Worm (Caenorhabditis elegans) whole organism, L3 larva: ENCODE data around the gene spl-3.

Experiments
- ZK546.5 ChIP-seq: sonication (generic microtip); optimal IDR thresholded peaks from 2 replicates; lab custom pipeline; 2017; ENCODE audit warnings: missing biosample characterization, missing genetic modification characterization
- aly-2 ChIP-seq: fragments of 150-350 bp; optimal IDR thresholded peaks from 2 replicates; lab custom pipeline; 2014; ENCODE audit warnings: missing biosample characterization, missing genetic modification characterization
- ceh-82 ChIP-seq: fragments of 150-350 bp; optimal IDR thresholded peaks from 2 replicates; lab custom pipeline; 2014; ENCODE audit warnings: missing biosample characterization, missing genetic modification characterization
- ceh-9 ChIP-seq: sonication (generic microtip); optimal IDR thresholded peaks from 2 replicates; lab custom pipeline; 2018; ENCODE audit warnings: missing biosample characterization, missing genetic modification characterization
- daf-12 ChIP-seq: fragments of 150-350 bp; optimal IDR thresholded peaks from 2 replicates; lab custom pipeline; 2014; ENCODE audit warnings: missing biosample characterization, missing genetic modification reagents, missing genetic modification characterization
- egl-5 ChIP-seq: fragments of 150-350 bp; optimal IDR thresholded peaks from 2 replicates; lab custom pipeline; 2017; ENCODE audit warnings: missing biosample characterization, missing genetic modification reagents, missing genetic modification characterization, inconsistent platforms
- elt-2 ChIP-seq: sonication (generic microtip); optimal IDR thresholded peaks from 2 replicates; lab custom pipeline; 2016; ENCODE audit warnings: missing genetic modification reagents, mild to moderate bottlenecking, missing genetic modification characterization, missing compliant biosample characterization
- elt-3 ChIP-seq, 3 experiments: fragments of 150-350 bp in 1 of 3; sonication (generic microtip) in 2 of 3; optimal IDR thresholded peaks; 2 replicates in 2 of 3; 4 replicates in 1 of 3; lab custom pipeline; 2014 to 2017; ENCODE audit warnings: missing biosample characterization in 3 of 3, missing genetic modification characterization in 3 of 3
- eor-1 ChIP-seq, 2 experiments: fragments of 150-350 bp; optimal IDR thresholded peaks; 2 replicates each; lab custom pipeline; 2014 to 2018; ENCODE audit warnings: missing biosample characterization in 2 of 2, missing genetic modification characterization in 2 of 2
- fos-1 ChIP-seq: fragments of 150-350 bp; optimal IDR thresholded peaks from 2 replicates; lab custom pipeline; 2014; ENCODE audit warnings: missing biosample characterization, missing genetic modification characterization
- hmg-11 ChIP-seq: sonication (generic microtip); optimal IDR thresholded peaks from 2 replicates; lab custom pipeline; 2016; ENCODE audit warnings: missing genetic modification characterization, missing compliant biosample characterization
- jun-1 ChIP-seq: fragments of 150-350 bp; optimal IDR thresholded peaks from 2 replicates; lab custom pipeline; 2014; ENCODE audit warnings: missing biosample characterization, missing genetic modification reagents, missing genetic modification characterization
- lin-15B ChIP-seq: fragments of 150-350 bp; optimal IDR thresholded peaks from 2 replicates; lab custom pipeline; 2014; ENCODE audit warnings: missing biosample characterization, missing genetic modification characterization
- lsy-12 ChIP-seq: sonication (generic microtip); optimal IDR thresholded peaks from 2 replicates; lab custom pipeline; 2016; ENCODE audit warnings: mild to moderate bottlenecking, missing genetic modification characterization, missing compliant biosample characterization
- mdl-1 ChIP-seq: fragments of 150-350 bp; optimal IDR thresholded peaks from 2 replicates; lab custom pipeline; 2014; ENCODE audit warnings: missing biosample characterization, missing genetic modification characterization
- nfya-1 ChIP-seq: sonication (generic microtip); optimal IDR thresholded peaks from 2 replicates; lab custom pipeline; 2017; ENCODE audit warnings: missing genetic modification characterization, mild to moderate bottlenecking, missing compliant biosample characterization, antibody characterized with exemption, moderate library complexity; ENCODE audit not compliant: insufficient read depth
- nhr-11 ChIP-seq: fragments of 150-350 bp; optimal IDR thresholded peaks from 2 replicates; lab custom pipeline; 2014; ENCODE audit warnings: missing biosample characterization, missing genetic modification characterization
- nhr-12 ChIP-seq: fragments of 150-350 bp; optimal IDR thresholded peaks from 2 replicates; lab custom pipeline; 2014; ENCODE audit warnings: missing biosample characterization, missing genetic modification characterization
- nhr-23 ChIP-seq: fragments of 150-350 bp; optimal IDR thresholded peaks from 2 replicates; lab custom pipeline; 2014; ENCODE audit warnings: missing biosample characterization, missing genetic modification reagents, missing genetic modification characterization
- nhr-25 ChIP-seq: sonication (generic microtip); optimal IDR thresholded peaks from 2 replicates; lab custom pipeline; 2017; ENCODE audit warnings: missing biosample characterization, missing genetic modification characterization
- nhr-67 ChIP-seq: fragments of 150-350 bp; optimal IDR thresholded peaks from 2 replicates; lab custom pipeline; 2014; ENCODE audit warnings: missing biosample characterization, missing genetic modification characterization
- nhr-76 ChIP-seq: fragments of 150-350 bp; sonication (generic microtip); optimal IDR thresholded peaks from 5 replicates; lab custom pipeline; 2014; ENCODE audit warnings: missing biosample characterization, missing genetic modification characterization
- nhr-77 ChIP-seq: fragments of 150-350 bp; optimal IDR thresholded peaks from 2 replicates; lab custom pipeline; 2014; ENCODE audit warnings: missing biosample characterization, missing genetic modification characterization
- pha-4 ChIP-seq: fragments of 150-350 bp; optimal IDR thresholded peaks from 2 replicates; lab custom pipeline; 2014; ENCODE audit warnings: missing biosample characterization, missing genetic modification reagents, missing genetic modification characterization
- pqm-1 ChIP-seq: fragments of 150-350 bp; optimal IDR thresholded peaks from 2 replicates; lab custom pipeline; 2017; ENCODE audit warnings: missing biosample characterization, missing genetic modification characterization, inconsistent platforms
- sea-2 ChIP-seq: fragments of 150-350 bp; sonication (generic microtip); optimal IDR thresholded peaks from 4 replicates; lab custom pipeline; 2014; ENCODE audit warnings: missing biosample characterization, missing genetic modification reagents, missing genetic modification characterization
- zag-1 ChIP-seq: fragments of 150-350 bp; optimal IDR thresholded peaks from 2 replicates; lab custom pipeline; 2014; ENCODE audit warnings: missing biosample characterization, missing genetic modification characterization
- ztf-11 ChIP-seq: fragments of 150-350 bp; optimal IDR thresholded peaks from 2 replicates; lab custom pipeline; 2014; ENCODE audit warnings: missing biosample characterization, missing genetic modification characterization
- ztf-4 ChIP-seq: fragments of 150-350 bp; optimal IDR thresholded peaks from 2 replicates; lab custom pipeline; 2014; ENCODE audit warnings: missing biosample characterization, missing genetic modification characterization

spl-3 gene

ce11 chrIV:1245244-1245643 lies 52.4 kb downstream of the spl-3 start, which contains the start of gene F38A1.9:
Gene F38A1.9 (minus strand): TSS chrIV:1245344.
- TF ChIP-seq daf-12 (tag; lab: Kevin White, UChicago) (no peak), ZK546.5 (tag; lab: Kevin White, UChicago) (no peak), sea-2 (no peak), nhr-77 (tag; lab: Kevin White, UChicago) (no peak), elt-3 (tag; optimal IDR thresholded peaks at IDR 0.05; lab: Kevin White, UChicago) (no peak), nhr-12 (tag; lab: Kevin White, UChicago) (no peak), egl-5 (no peak), nhr-67 (tag; lab: Kevin White, UChicago) (no peak), nhr-23 (tag; lab: Kevin White, UChicago) (no peak), ceh-82 (no peak), hmg-11 (tag; lab: Kevin White, UChicago) (no peak), ztf-4 (tag; lab: Kevin White, UChicago) (no peak), ztf-11 (tag; lab: Kevin White, UChicago) (no peak), zag-1 (no peak), lsy-12 (tag; lab: Kevin White, UChicago) (no peak), aly-2 (tag; lab: Kevin White, UChicago) (no peak), pqm-1 (tag; lab: Kevin White, UChicago) (no peak), lin-15B (no peak), nfya-1 (tag; lab: Kevin White, UChicago) (no peak), fos-1 (tag; lab: Kevin White, UChicago) (no peak)

ce11 chrIV:1246762-1247436 lies 54.0 kb downstream of the spl-3 start, which contains the start of the genes clec-165 and F38A1.11:
Gene clec-165 (minus strand): TSS chrIV:1246886.
Gene F38A1.11 (plus strand): TSS chrIV:1247386.
- TF ChIP-seq zag-1 (no peak), nfya-1 (tag; lab: Kevin White, UChicago) (no peak), jun-1 (no peak), eor-1 (tag; optimal IDR thresholded peaks at IDR 0.05; lab: Kevin White, UChicago) (no peak), pqm-1 (tag; lab: Kevin White, UChicago) (peak; percentile 34), egl-5 (no peak), fos-1 (tag; lab: Kevin White, UChicago) (no peak), elt-2 (tag; lab: Kevin White, UChicago) (peak; percentile 70), nhr-25 (tag; lab: Kevin White, UChicago) (no peak), ztf-11 (tag; lab: Kevin White, UChicago) (no peak), nhr-11 (tag; lab: Kevin White, UChicago) (no peak), daf-12 (tag; lab: Kevin White, UChicago) (no peak), nhr-76 (tag; lab: Kevin White, UChicago) (no peak), ceh-9 (tag; lab: Kevin White, UChicago) (no peak), ZK546.5 (tag; lab: Kevin White, UChicago) (no peak), pha-4 (tag; lab: Kevin White, UChicago) (no peak), mdl-1 (tag; lab: Kevin White, UChicago) (no peak)
